Worm (Caenorhabditis elegans): ENCODE data around the gene pwp-1.

DNA sequence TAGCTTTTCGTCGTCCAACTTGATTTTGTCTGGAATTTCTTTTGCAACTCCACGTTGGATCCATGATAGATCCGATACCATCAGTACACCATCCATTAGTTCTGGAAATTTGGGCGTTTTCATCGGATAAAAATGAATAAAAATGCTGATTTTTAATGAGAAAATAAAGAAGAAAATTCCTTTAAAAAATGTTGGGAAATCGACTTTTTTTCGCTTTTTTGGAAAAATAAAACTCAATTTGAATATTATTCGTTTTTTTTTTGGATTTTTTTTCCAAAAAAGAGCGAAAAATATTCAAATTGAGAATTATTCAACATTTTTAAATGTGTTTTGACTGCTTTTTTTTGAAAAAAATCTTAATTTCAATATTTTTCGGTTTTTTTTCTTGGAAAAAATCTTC is at the start of gene pwp-1:
- TF ChIP-seq tlf-1 (GFP tag; optimal IDR thresholded peaks at IDR 0.05) (no peak), madf-3 (GFP tag; IDR thresholded peaks at IDR 0.05) (no peak)

All from whole organism, young adult.